Fruit fly (Drosophila melanogaster) whole organism, embryonic: ENCODE measurements around the gene grim.

ENCODE experiments used
- Abd-B ChIP-seq: fragments of 200-800 bp; sonication (Bioruptor generic); optimal IDR thresholded peaks from 2 replicates; lab custom pipeline; 2018; ENCODE audit warnings: missing biosample characterization, mild to moderate bottlenecking, missing genetic modification characterization, moderate library complexity
- Ada2b ChIP-seq: fragments of 200-800 bp; sonication (Bioruptor generic); IDR thresholded peaks from 2 replicates; pipeline ENCODE4 v1.3.6; 2022; ENCODE audit warnings: missing biosample characterization, missing genetic modification characterization
- Asciz ChIP-seq: fragments of 200-800 bp; sonication (Bioruptor generic); optimal IDR thresholded peaks from 2 replicates; lab custom pipeline; 2017; ENCODE audit warnings: missing biosample characterization, mild to moderate bottlenecking, missing genetic modification characterization, missing genetic modification reagents
- Atf-2 ChIP-seq: fragments of 200-800 bp; sonication (Bioruptor generic); optimal IDR thresholded peaks from 2 replicates; lab custom pipeline; 2016; ENCODE audit warnings: missing biosample characterization, missing genetic modification characterization
- Atf3 ChIP-seq: fragments of 200-800 bp; sonication (Bioruptor generic); optimal IDR thresholded peaks from 3 replicates; lab custom pipeline; 2016; ENCODE audit warnings: missing biosample characterization, missing genetic modification characterization
- Bdp1 ChIP-seq: fragments of 200-800 bp; sonication (Bioruptor generic); optimal IDR thresholded peaks from 3 replicates; lab custom pipeline; 2016; ENCODE audit warnings: missing biosample characterization, missing genetic modification characterization
- CG10267 ChIP-seq: fragments of 200-800 bp; sonication (Bioruptor generic); optimal IDR thresholded peaks from 2 replicates; lab custom pipeline; 2018; ENCODE audit warnings: missing biosample characterization, mild to moderate bottlenecking, missing genetic modification characterization, moderate library complexity
- CG11723 ChIP-seq: fragments of 200-800 bp; sonication (Bioruptor generic); optimal IDR thresholded peaks from 2 replicates; lab custom pipeline; 2017; ENCODE audit warnings: missing biosample characterization, mild to moderate bottlenecking, missing genetic modification characterization
- CG12219 ChIP-seq: fragments of 200-800 bp; sonication (Bioruptor generic); optimal IDR thresholded peaks from 3 replicates; lab custom pipeline; 2018; ENCODE audit warnings: missing biosample characterization, mild to moderate bottlenecking, missing genetic modification characterization
- CG17186 ChIP-seq: fragments of 200-800 bp; sonication (Bioruptor generic); optimal IDR thresholded peaks from 3 replicates; lab custom pipeline; 2017; ENCODE audit warnings: missing biosample characterization, missing genetic modification reagents, missing genetic modification characterization
- CG17802 ChIP-seq: fragments of 200-800 bp; sonication (Bioruptor generic); optimal IDR thresholded peaks from 2 replicates; lab custom pipeline; 2018; ENCODE audit warnings: missing biosample characterization, mild to moderate bottlenecking, missing genetic modification characterization, moderate library complexity
- CG4854 ChIP-seq: fragments of 200-800 bp; sonication (Bioruptor generic); optimal IDR thresholded peaks from 2 replicates; lab custom pipeline; 2016; ENCODE audit warnings: missing biosample characterization, missing genetic modification characterization, inconsistent platforms
- CG6765 ChIP-seq: fragments of 200-800 bp; sonication (Bioruptor generic); optimal IDR thresholded peaks from 3 replicates; lab custom pipeline; 2017; ENCODE audit warnings: missing biosample characterization, mild to moderate bottlenecking, missing genetic modification characterization
- CG7357 ChIP-seq: fragments of 200-800 bp; sonication (Bioruptor generic); IDR thresholded peaks from 3 replicates; pipeline ENCODE4 v1.3.6; 2022; ENCODE audit warnings: missing biosample characterization, missing genetic modification characterization
- CG7928 ChIP-seq: fragments of 200-800 bp; sonication (Bioruptor generic); optimal IDR thresholded peaks from 2 replicates; lab custom pipeline; 2017; ENCODE audit warnings: missing biosample characterization, mild to moderate bottlenecking, missing genetic modification characterization
- CG8924 ChIP-seq: fragments of 200-800 bp; optimal IDR thresholded peaks from 3 replicates; lab custom pipeline; 2019; ENCODE audit warnings: missing biosample characterization, mild to moderate bottlenecking, missing genetic modification characterization, moderate library complexity
- CG9215 ChIP-seq: fragments of 200-800 bp; sonication (Bioruptor generic); IDR thresholded peaks from 2 replicates; pipeline ENCODE4 v1.3.6; 2022; ENCODE audit warnings: missing biosample characterization, missing genetic modification characterization
- CG9609 ChIP-seq: fragments of 200-800 bp; sonication (Bioruptor generic); optimal IDR thresholded peaks from 3 replicates; lab custom pipeline; 2016; ENCODE audit warnings: missing biosample characterization, missing genetic modification characterization
- CTCF ChIP-seq: fragments of 200-800 bp; sonication (Bioruptor generic); optimal IDR thresholded peaks from 2 replicates; lab custom pipeline; 2017; ENCODE audit warnings: missing biosample characterization, mild to moderate bottlenecking, missing genetic modification characterization, moderate library complexity
- D19A ChIP-seq: fragments of 200-800 bp; optimal IDR thresholded peaks from 3 replicates; lab custom pipeline; 2019; ENCODE audit warnings: missing biosample characterization, mild to moderate bottlenecking, missing genetic modification characterization, moderate library complexity
- GATAe ChIP-seq: fragments of 200-800 bp; sonication (Bioruptor generic); conservative IDR thresholded peaks from 2 replicates; pipeline ENCODE4 v1.3.6; 2022; ENCODE audit warnings: missing biosample characterization, missing genetic modification characterization
- Hmx ChIP-seq: fragments of 200-800 bp; sonication (Bioruptor generic); optimal IDR thresholded peaks from 2 replicates; lab custom pipeline; 2016; ENCODE audit warnings: missing biosample characterization, missing genetic modification characterization
- Lhr ChIP-seq: fragments of 200-800 bp; sonication (Bioruptor generic); optimal IDR thresholded peaks from 3 replicates; lab custom pipeline; 2017; ENCODE audit warnings: mild to moderate bottlenecking, missing biosample characterization, missing genetic modification reagents, missing genetic modification characterization
- Max ChIP-seq: fragments of 200-800 bp; sonication (Bioruptor generic); optimal IDR thresholded peaks from 2 replicates; lab custom pipeline; 2016; ENCODE audit warnings: missing biosample characterization, mild to moderate bottlenecking, missing genetic modification characterization
- Med ChIP-seq: fragments of 200-800 bp; sonication (Bioruptor generic); peaks from one replicate; lab custom pipeline; 2016; ENCODE audit warnings: missing biosample characterization, missing genetic modification characterization, mild to moderate bottlenecking, inconsistent platforms, moderate library complexity
- Mes4 ChIP-seq: fragments of 200-800 bp; sonication (Bioruptor generic); optimal IDR thresholded peaks from 2 replicates; lab custom pipeline; 2016; ENCODE audit warnings: missing biosample characterization, missing genetic modification characterization
- Neu2 ChIP-seq: fragments of 200-800 bp; sonication (Bioruptor generic); optimal IDR thresholded peaks from 3 replicates; lab custom pipeline; 2016; ENCODE audit warnings: missing biosample characterization, missing genetic modification characterization, borderline replicate concordance
- Oaz ChIP-seq: fragments of 200-800 bp; sonication (Bioruptor generic); IDR thresholded peaks from 2 replicates; pipeline ENCODE4 v1.3.6; 2022; ENCODE audit warnings: missing biosample characterization, missing genetic modification characterization
- Six4 ChIP-seq: fragments of 200-800 bp; sonication (Bioruptor generic); optimal IDR thresholded peaks from 2 replicates; lab custom pipeline; 2016; ENCODE audit warnings: missing biosample characterization, missing genetic modification characterization
- Spps ChIP-seq: fragments of 200-800 bp; sonication (Bioruptor generic); optimal IDR thresholded peaks from 2 replicates; lab custom pipeline; 2018; ENCODE audit warnings: missing biosample characterization, mild to moderate bottlenecking, missing genetic modification characterization
- cad ChIP-seq: fragments of >200 bp; optimal IDR thresholded peaks from 2 replicates; lab custom pipeline; 2017; ENCODE audit warnings: missing biosample characterization, missing genetic modification characterization
- caup ChIP-seq: fragments of 200-800 bp; sonication (Bioruptor generic); optimal IDR thresholded peaks from 3 replicates; lab custom pipeline; 2017; ENCODE audit warnings: missing biosample characterization, mild to moderate bottlenecking, missing genetic modification characterization, moderate library complexity; ENCODE audit not compliant: severe bottlenecking
- cwo ChIP-seq: fragments of 200-800 bp; sonication (Bioruptor generic); optimal IDR thresholded peaks from 3 replicates; lab custom pipeline; 2017; ENCODE audit warnings: missing biosample characterization, missing genetic modification characterization, mild to moderate bottlenecking, moderate library complexity, missing genetic modification reagents
- dimm ChIP-seq: fragments of 200-800 bp; sonication (Bioruptor generic); IDR thresholded peaks from 2 replicates; pipeline ENCODE4 v1.3.6; 2022; ENCODE audit warnings: missing biosample characterization, missing genetic modification characterization
- esg ChIP-seq: fragments of 200-800 bp; sonication (Bioruptor generic); conservative IDR thresholded peaks from 2 replicates; pipeline ENCODE4 v1.3.6; 2022; ENCODE audit warnings: missing biosample characterization, missing genetic modification characterization
- hth ChIP-seq: fragments of >200 bp; optimal IDR thresholded peaks from 2 replicates; lab custom pipeline; 2017; ENCODE audit warnings: inconsistent platforms
- jing ChIP-seq: fragments of 200-800 bp; sonication (Bioruptor generic); optimal IDR thresholded peaks from 2 replicates; lab custom pipeline; 2018; ENCODE audit warnings: missing biosample characterization, mild to moderate bottlenecking, missing genetic modification characterization
- jumu ChIP-seq: fragments of 200-800 bp; sonication (Bioruptor generic); optimal IDR thresholded peaks from 3 replicates; lab custom pipeline; 2016; ENCODE audit warnings: missing biosample characterization, missing genetic modification characterization
- kay ChIP-seq: fragments of 200-800 bp; sonication (Bioruptor generic); optimal IDR thresholded peaks from 2 replicates; lab custom pipeline; 2016; ENCODE audit warnings: missing biosample characterization, missing genetic modification characterization
- lilli ChIP-seq: fragments of 200-800 bp; sonication (Bioruptor generic); optimal IDR thresholded peaks from 3 replicates; lab custom pipeline; 2016; ENCODE audit warnings: missing biosample characterization, missing genetic modification characterization
- mirr ChIP-seq: fragments of 200-800 bp; sonication (Bioruptor generic); optimal IDR thresholded peaks from 3 replicates; lab custom pipeline; 2018; ENCODE audit warnings: missing biosample characterization, mild to moderate bottlenecking, missing genetic modification characterization
- oc ChIP-seq: fragments of 200-800 bp; sonication (Bioruptor generic); optimal IDR thresholded peaks from 2 replicates; lab custom pipeline; 2018; ENCODE audit warnings: missing biosample characterization, mild to moderate bottlenecking, missing genetic modification characterization, moderate library complexity
- otp ChIP-seq: fragments of 200-800 bp; sonication (Bioruptor generic); IDR thresholded peaks from 3 replicates; pipeline ENCODE4, ENCODE4 v1.3.6; 2022; ENCODE audit warnings: missing biosample characterization, missing genetic modification characterization
- pan ChIP-seq, 4 experiments: fragments of >200 bp in 3 of 4; fragments of 200-800 bp in 1 of 4; sonication (Bioruptor generic) in 1 of 4; optimal IDR thresholded peaks in 3 of 4; IDR thresholded peaks in 1 of 4; 2 replicates each; pipeline versions ENCODE4 v1.3.6 to Lab custom; 2017 to 2022; ENCODE audit warnings: missing biosample characterization in 2 of 4, missing genetic modification characterization in 2 of 4, mixed read lengths in 1 of 4
- phol ChIP-seq: fragments of 200-800 bp; sonication (Bioruptor generic); optimal IDR thresholded peaks from 3 replicates; lab custom pipeline; 2018; ENCODE audit warnings: missing biosample characterization, mild to moderate bottlenecking, missing genetic modification characterization, moderate library complexity
- pum ChIP-seq: fragments of 200-800 bp; sonication (Bioruptor generic); optimal IDR thresholded peaks from 2 replicates; lab custom pipeline; 2016; ENCODE audit warnings: missing biosample characterization, missing genetic modification characterization
- ro ChIP-seq: fragments of 200-800 bp; sonication (Bioruptor generic); IDR thresholded peaks from 2 replicates; pipeline ENCODE4 v1.3.6; 2022; ENCODE audit warnings: missing biosample characterization, missing genetic modification characterization
- seq ChIP-seq: fragments of 200-800 bp; sonication (Bioruptor generic); IDR thresholded peaks from 2 replicates; pipeline ENCODE4 v1.3.6; 2022; ENCODE audit warnings: missing biosample characterization, missing genetic modification characterization
- stc ChIP-seq: fragments of 200-800 bp; sonication (Bioruptor generic); IDR thresholded peaks from 2 replicates; pipeline ENCODE4 v1.3.6; 2022; ENCODE audit warnings: missing biosample characterization, missing genetic modification characterization
- tgo ChIP-seq: fragments of 200-800 bp; sonication (Bioruptor generic); IDR thresholded peaks from 3 replicates; pipeline ENCODE4 v1.3.6; 2022; ENCODE audit warnings: missing biosample characterization, missing genetic modification characterization
- tna ChIP-seq: fragments of 200-800 bp; sonication (Bioruptor generic); IDR thresholded peaks from 2 replicates; pipeline ENCODE4 v1.3.6; 2022; ENCODE audit warnings: missing biosample characterization, missing genetic modification characterization; ENCODE audit not compliant: partially characterized antibody

The grim gene

DNA sequence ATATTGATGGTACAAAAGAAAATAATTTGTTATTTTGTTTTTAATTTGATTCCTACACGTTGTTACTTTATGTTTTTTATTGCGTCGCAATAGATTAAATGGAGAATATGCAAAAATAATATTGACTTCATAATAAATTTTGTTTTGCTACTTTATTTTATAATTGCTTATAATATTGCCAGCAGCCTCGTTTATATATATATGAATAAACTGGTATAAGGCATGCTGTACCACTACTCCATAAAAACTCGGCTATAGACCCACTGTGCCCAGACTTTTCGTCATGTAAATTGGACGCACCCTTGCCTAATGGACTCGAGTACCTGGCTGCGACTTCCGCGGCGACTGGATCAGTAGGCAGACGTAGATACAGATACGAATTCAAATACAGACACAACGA lies 44.4 kb upstream of the grim start (continued):
- no peak for TF ChIP-seq mirr (GFP tag; lab: Kevin White, UChicago)
- peak; percentile 59 for TF ChIP-seq CG4854 (GFP tag; lab: Kevin White, UChicago)
- peak; percentile 43; the same call in 1 of the 2 replicates for TF ChIP-seq seq (GFP tag; lab: Robert Waterston, UW)
- peak; percentile 51 for TF ChIP-seq CG11723
- peak; percentile 75 for TF ChIP-seq Abd-B (GFP tag; lab: Kevin White, UChicago)
- TF ChIP-seq Atf-2 (GFP tag; lab: Kevin White, UChicago): peak; percentile 58
- TF ChIP-seq hth (lab: Kevin White, UChicago): no peak
- peak; percentile 32 for TF ChIP-seq Atf3 (GFP tag; lab: Kevin White, UChicago)
- no peak for TF ChIP-seq pan (optimal IDR thresholded peaks at IDR 0.05; lab: Kevin White, UChicago)
- TF ChIP-seq pan (GFP tag; optimal IDR thresholded peaks at IDR 0.05 in 1 of 2, IDR thresholded peaks at IDR 0.05 in 1 of 2): peak in 1 of 2 experiments; percentile 73
- TF ChIP-seq Lhr (GFP tag; lab: Kevin White, UChicago): peak; percentile 61
- TF ChIP-seq Bdp1 (GFP tag; lab: Kevin White, UChicago): peak; percentile 47
- peak; percentile 48 for TF ChIP-seq jumu (GFP tag; lab: Kevin White, UChicago)
- TF ChIP-seq dimm: 0 out of 2 replicates have a peak, but pooled peaks have one; percentile 21
- peak; percentile 28 for TF ChIP-seq CG17802 (tag; lab: Kevin White, UChicago)
- TF ChIP-seq CTCF (GFP tag; lab: Kevin White, UChicago): peak; percentile 8
- TF ChIP-seq cwo (GFP tag; lab: Kevin White, UChicago): peak; percentile 14
- no peak for TF ChIP-seq Neu2
- peak; percentile 2 for TF ChIP-seq CG7928 (GFP tag; lab: Kevin White, UChicago)
- peak; percentile 27 for TF ChIP-seq oc (tag; lab: Kevin White, UChicago)
- TF ChIP-seq ro (GFP tag; lab: Robert Waterston, UW): 0 out of 2 replicates have a peak, but pooled peaks have one; percentile 12
- peak; percentile 57; the same call in 2 of the 3 replicates for TF ChIP-seq otp (GFP tag; lab: Robert Waterston, UW)
- peak; percentile 33 for TF ChIP-seq CG9609 (GFP tag; lab: Kevin White, UChicago)
- TF ChIP-seq Spps (tag; lab: Kevin White, UChicago): peak; percentile 87
- TF ChIP-seq pum (GFP tag; lab: Kevin White, UChicago): peak; percentile 53
- TF ChIP-seq D19A (tag; lab: Kevin White, UChicago): peak; percentile 85
- TF ChIP-seq CG12219: peak; percentile 40
- peak; percentile 53 for TF ChIP-seq jing (GFP tag; lab: Kevin White, UChicago)
- peak; percentile 73 for TF ChIP-seq Max (GFP tag; lab: Kevin White, UChicago)
- peak; percentile 12 for TF ChIP-seq Hmx (GFP tag; lab: Kevin White, UChicago)
- TF ChIP-seq Six4: peak; percentile 70
- no peak for TF ChIP-seq tna (GFP tag; lab: Robert Waterston, UW)
- TF ChIP-seq Mes4: peak; percentile 22
- TF ChIP-seq CG9215 (GFP tag; lab: Robert Waterston, UW): peak; percentile 22; the same call in 1 of the 2 replicates
- no peak for TF ChIP-seq CG7357
- no peak for TF ChIP-seq Oaz (GFP tag; lab: Robert Waterston, UW)
- TF ChIP-seq caup (GFP tag; lab: Kevin White, UChicago): peak; percentile 37
- peak; percentile 38; the same call in 1 of the 3 replicates for TF ChIP-seq tgo (GFP tag; lab: Robert Waterston, UW)
- peak; percentile 61 for TF ChIP-seq esg
- peak; percentile 90 for TF ChIP-seq CG8924 (tag; lab: Kevin White, UChicago)
- peak; percentile 42 for TF ChIP-seq Med (GFP tag; lab: Kevin White, UChicago)
- no peak for TF ChIP-seq CG6765 (GFP tag; lab: Kevin White, UChicago)
- no peak for TF ChIP-seq GATAe (GFP tag; lab: Robert Waterston, UW)
- peak; percentile 72 for TF ChIP-seq lilli (GFP tag; lab: Kevin White, UChicago)
- peak; percentile 45 for TF ChIP-seq kay
- no peak for TF ChIP-seq Ada2b (GFP tag; lab: Robert Waterston, UW)
- TF ChIP-seq cad: no peak
- peak; percentile 75 for TF ChIP-seq Asciz (GFP tag; lab: Kevin White, UChicago)
- peak; percentile 47 for TF ChIP-seq stc (GFP tag; lab: Robert Waterston, UW)
- peak; percentile 11 for TF ChIP-seq CG17186
- TF ChIP-seq CG10267 (tag; lab: Kevin White, UChicago): peak; percentile 88
- TF ChIP-seq phol: peak; percentile 91
